Worm (Caenorhabditis elegans) whole organism, L3 larva: ENCODE results near the gene spp-22.

ENCODE experiments used
- R02D3.7 ChIP-seq: fragments of 150-350 bp; optimal IDR thresholded peaks from 2 replicates; lab custom pipeline; 2014; ENCODE audit warnings: missing biosample characterization, missing genetic modification characterization
- ZK546.5 ChIP-seq: sonication (generic microtip); optimal IDR thresholded peaks from 2 replicates; lab custom pipeline; 2017; ENCODE audit warnings: missing biosample characterization, missing genetic modification characterization
- aly-2 ChIP-seq: fragments of 150-350 bp; optimal IDR thresholded peaks from 2 replicates; lab custom pipeline; 2014; ENCODE audit warnings: missing biosample characterization, missing genetic modification characterization
- ama-1 ChIP-seq: fragments of 150-350 bp; optimal IDR thresholded peaks from 2 replicates; lab custom pipeline; 2018
- ceh-28 ChIP-seq: fragments of 150-350 bp; optimal IDR thresholded peaks from 2 replicates; lab custom pipeline; 2014; ENCODE audit warnings: missing biosample characterization, missing genetic modification reagents, missing genetic modification characterization
- ceh-82 ChIP-seq: fragments of 150-350 bp; optimal IDR thresholded peaks from 2 replicates; lab custom pipeline; 2014; ENCODE audit warnings: missing biosample characterization, missing genetic modification characterization
- ceh-9 ChIP-seq: sonication (generic microtip); optimal IDR thresholded peaks from 2 replicates; lab custom pipeline; 2018; ENCODE audit warnings: missing biosample characterization, missing genetic modification characterization
- daf-12 ChIP-seq: fragments of 150-350 bp; optimal IDR thresholded peaks from 2 replicates; lab custom pipeline; 2014; ENCODE audit warnings: missing biosample characterization, missing genetic modification reagents, missing genetic modification characterization
- egl-5 ChIP-seq: fragments of 150-350 bp; optimal IDR thresholded peaks from 2 replicates; lab custom pipeline; 2017; ENCODE audit warnings: missing biosample characterization, missing genetic modification reagents, missing genetic modification characterization, inconsistent platforms
- elt-1 ChIP-seq: fragments of 150-350 bp; optimal IDR thresholded peaks from 2 replicates; lab custom pipeline; 2014; ENCODE audit warnings: missing biosample characterization, missing genetic modification characterization
- elt-2 ChIP-seq: sonication (generic microtip); optimal IDR thresholded peaks from 2 replicates; lab custom pipeline; 2016; ENCODE audit warnings: missing genetic modification reagents, mild to moderate bottlenecking, missing genetic modification characterization, missing compliant biosample characterization
- elt-3 ChIP-seq, 3 experiments: fragments of 150-350 bp in 1 of 3; sonication (generic microtip) in 2 of 3; optimal IDR thresholded peaks; 2 replicates in 2 of 3; 4 replicates in 1 of 3; lab custom pipeline; 2014 to 2017; ENCODE audit warnings: missing biosample characterization in 3 of 3, missing genetic modification characterization in 3 of 3
- eor-1 ChIP-seq, 2 experiments: fragments of 150-350 bp; optimal IDR thresholded peaks; 2 replicates each; lab custom pipeline; 2014 to 2018; ENCODE audit warnings: missing biosample characterization in 2 of 2, missing genetic modification characterization in 2 of 2
- fkh-2 ChIP-seq: fragments of 150-350 bp; optimal IDR thresholded peaks from 2 replicates; lab custom pipeline; 2014; ENCODE audit warnings: missing biosample characterization, missing genetic modification reagents, missing genetic modification characterization
- fos-1 ChIP-seq: fragments of 150-350 bp; optimal IDR thresholded peaks from 2 replicates; lab custom pipeline; 2014; ENCODE audit warnings: missing biosample characterization, missing genetic modification characterization
- hmg-11 ChIP-seq: sonication (generic microtip); optimal IDR thresholded peaks from 2 replicates; lab custom pipeline; 2016; ENCODE audit warnings: missing genetic modification characterization, missing compliant biosample characterization
- jun-1 ChIP-seq: fragments of 150-350 bp; optimal IDR thresholded peaks from 2 replicates; lab custom pipeline; 2014; ENCODE audit warnings: missing biosample characterization, missing genetic modification reagents, missing genetic modification characterization
- lin-15B ChIP-seq: fragments of 150-350 bp; optimal IDR thresholded peaks from 2 replicates; lab custom pipeline; 2014; ENCODE audit warnings: missing biosample characterization, missing genetic modification characterization
- lin-39 ChIP-seq: fragments of 150-350 bp; optimal IDR thresholded peaks from 2 replicates; lab custom pipeline; 2018; ENCODE audit warnings: missing biosample characterization, missing genetic modification reagents, missing genetic modification characterization
- lsy-12 ChIP-seq: sonication (generic microtip); optimal IDR thresholded peaks from 2 replicates; lab custom pipeline; 2016; ENCODE audit warnings: mild to moderate bottlenecking, missing genetic modification characterization, missing compliant biosample characterization
- mml-1 ChIP-seq: fragments of 150-350 bp; sonication (generic microtip); optimal IDR thresholded peaks from 3 replicates; lab custom pipeline; 2014; ENCODE audit warnings: missing biosample characterization, missing genetic modification characterization
- nfya-1 ChIP-seq: sonication (generic microtip); optimal IDR thresholded peaks from 2 replicates; lab custom pipeline; 2017; ENCODE audit warnings: missing genetic modification characterization, mild to moderate bottlenecking, missing compliant biosample characterization, antibody characterized with exemption, moderate library complexity; ENCODE audit not compliant: insufficient read depth
- nhr-11 ChIP-seq: fragments of 150-350 bp; optimal IDR thresholded peaks from 2 replicates; lab custom pipeline; 2014; ENCODE audit warnings: missing biosample characterization, missing genetic modification characterization
- nhr-23 ChIP-seq: fragments of 150-350 bp; optimal IDR thresholded peaks from 2 replicates; lab custom pipeline; 2014; ENCODE audit warnings: missing biosample characterization, missing genetic modification reagents, missing genetic modification characterization
- nhr-28 ChIP-seq: fragments of 150-350 bp; optimal IDR thresholded peaks from 2 replicates; lab custom pipeline; 2014; ENCODE audit warnings: missing biosample characterization, missing genetic modification characterization
- nhr-43 ChIP-seq: sonication (generic microtip); optimal IDR thresholded peaks from 2 replicates; lab custom pipeline; 2016; ENCODE audit warnings: mild to moderate bottlenecking, missing genetic modification characterization, missing compliant biosample characterization; ENCODE audit not compliant: poor library complexity, severe bottlenecking
- nhr-67 ChIP-seq: fragments of 150-350 bp; optimal IDR thresholded peaks from 2 replicates; lab custom pipeline; 2014; ENCODE audit warnings: missing biosample characterization, missing genetic modification characterization
- nhr-76 ChIP-seq: fragments of 150-350 bp; sonication (generic microtip); optimal IDR thresholded peaks from 5 replicates; lab custom pipeline; 2014; ENCODE audit warnings: missing biosample characterization, missing genetic modification characterization
- nhr-77 ChIP-seq: fragments of 150-350 bp; optimal IDR thresholded peaks from 2 replicates; lab custom pipeline; 2014; ENCODE audit warnings: missing biosample characterization, missing genetic modification characterization
- pha-4 ChIP-seq: fragments of 150-350 bp; optimal IDR thresholded peaks from 2 replicates; lab custom pipeline; 2014; ENCODE audit warnings: missing biosample characterization, missing genetic modification reagents, missing genetic modification characterization
- pqm-1 ChIP-seq: fragments of 150-350 bp; optimal IDR thresholded peaks from 2 replicates; lab custom pipeline; 2017; ENCODE audit warnings: missing biosample characterization, missing genetic modification characterization, inconsistent platforms
- skn-1 ChIP-seq: fragments of 150-350 bp; optimal IDR thresholded peaks from 2 replicates; lab custom pipeline; 2014; ENCODE audit warnings: missing biosample characterization, missing genetic modification characterization
- snpc-4 ChIP-seq: fragments of 150-350 bp; optimal IDR thresholded peaks from 2 replicates; lab custom pipeline; 2014; ENCODE audit warnings: missing biosample characterization, missing genetic modification characterization
- tbx-2 ChIP-seq: sonication (generic microtip); optimal IDR thresholded peaks from 2 replicates; lab custom pipeline; 2016; ENCODE audit warnings: mild to moderate bottlenecking, missing genetic modification characterization, missing compliant biosample characterization
- unc-39 ChIP-seq: sonication (generic microtip); optimal IDR thresholded peaks from 4 replicates; lab custom pipeline; 2017; ENCODE audit warnings: missing biosample characterization, missing genetic modification characterization
- unc-62 ChIP-seq: fragments of 150-350 bp; sonication (generic microtip); optimal IDR thresholded peaks from 4 replicates; lab custom pipeline; 2014; ENCODE audit warnings: missing biosample characterization, missing genetic modification reagents, missing genetic modification characterization
- zag-1 ChIP-seq: fragments of 150-350 bp; optimal IDR thresholded peaks from 2 replicates; lab custom pipeline; 2014; ENCODE audit warnings: missing biosample characterization, missing genetic modification characterization
- ztf-4 ChIP-seq: fragments of 150-350 bp; optimal IDR thresholded peaks from 2 replicates; lab custom pipeline; 2014; ENCODE audit warnings: missing biosample characterization, missing genetic modification characterization

spp-22 gene

DNA sequence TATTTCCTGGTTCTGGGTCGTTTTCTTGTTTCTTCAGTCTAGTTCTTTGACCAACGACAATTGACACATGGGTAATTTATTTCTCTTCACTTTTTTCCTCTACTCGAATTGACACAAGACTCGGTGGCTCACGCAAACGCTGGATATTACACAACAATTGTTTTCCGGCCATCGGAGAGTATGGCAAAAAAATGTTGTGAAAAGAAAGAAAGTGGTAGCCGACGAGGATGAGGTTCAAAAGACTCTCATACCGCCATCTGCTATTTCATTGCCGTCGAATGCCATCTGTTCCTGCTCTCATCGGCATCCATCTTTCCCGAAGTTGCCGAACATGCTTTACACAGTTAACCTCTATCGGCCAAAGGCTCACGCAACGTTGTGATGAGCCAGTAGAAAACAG, 25.2 kb downstream of the spp-22 start:
- TF ChIP-seq nhr-77 (tag; lab: Kevin White, UChicago) (no peak), ceh-82 (no peak), fos-1 (tag; lab: Kevin White, UChicago) (no peak), ceh-28 (tag; lab: Kevin White, UChicago) (no peak), nhr-43 (tag; lab: Kevin White, UChicago) (no peak), nhr-67 (no peak), R02D3.7 (tag; lab: Kevin White, UChicago) (no peak), skn-1 (tag; lab: Kevin White, UChicago) (no peak), elt-1 (no peak), zag-1 (tag; lab: Kevin White, UChicago) (no peak), tbx-2 (no peak), daf-12 (no peak), snpc-4 (tag; lab: Kevin White, UChicago) (no peak), ama-1 (lab: Kevin White, UChicago) (no peak), elt-3 (tag; optimal IDR thresholded peaks at IDR 0.05; lab: Kevin White, UChicago) (no peak), lin-39 (tag; lab: Kevin White, UChicago) (peak; percentile 59), jun-1 (tag; lab: Kevin White, UChicago) (no peak), unc-62 (GFP tag; lab: Kevin White, UChicago) (no peak), nhr-76 (tag; lab: Kevin White, UChicago) (no peak), nhr-11 (peak; percentile 29), mml-1 (no peak), hmg-11 (tag; lab: Kevin White, UChicago) (no peak), egl-5 (peak; percentile 27), unc-39 (no peak), eor-1 (tag; optimal IDR thresholded peaks at IDR 0.05; lab: Kevin White, UChicago) (no peak), nhr-28 (tag; lab: Kevin White, UChicago) (no peak), pha-4 (no peak), lin-15B (tag; lab: Kevin White, UChicago) (no peak), fkh-2 (tag; lab: Kevin White, UChicago) (no peak), nhr-23 (tag; lab: Kevin White, UChicago) (no peak), ceh-9 (tag; lab: Kevin White, UChicago) (no peak), elt-2 (tag; lab: Kevin White, UChicago) (no peak), nfya-1 (tag; lab: Kevin White, UChicago) (peak; percentile 27), lsy-12 (tag; lab: Kevin White, UChicago) (no peak), ZK546.5 (tag; lab: Kevin White, UChicago) (no peak)
- TF ChIP-seq, all 47 proteins: peak for 4

- TF ChIP-seq elt-2 (tag; lab: Kevin White, UChicago), result peak; percentile 18
- TF ChIP-seq aly-2 (tag; lab: Kevin White, UChicago), result no peak
Observed at ce11 chrX:7238562-7238961, 27.1 kb downstream of the spp-22 start, which contains the start of gene F46H5.3. TSS of gene F46H5.3 (minus strand) at chrX:7238662.

ce11 chrX:7242119-7242518, 30.6 kb downstream of the spp-22 start:
- TF ChIP-seq elt-2 (tag; lab: Kevin White, UChicago) (no peak), nhr-23 (tag; lab: Kevin White, UChicago) (peak; percentile 24), nhr-43 (tag; lab: Kevin White, UChicago) (peak; percentile 46), unc-39 (no peak), lsy-12 (tag; lab: Kevin White, UChicago) (no peak), ztf-4 (tag; lab: Kevin White, UChicago) (no peak), ceh-9 (tag; lab: Kevin White, UChicago) (no peak), nhr-76 (tag; lab: Kevin White, UChicago) (no peak), eor-1 (tag; optimal IDR thresholded peaks at IDR 0.05; lab: Kevin White, UChicago) (no peak), fos-1 (tag; lab: Kevin White, UChicago) (no peak), elt-3 (tag; optimal IDR thresholded peaks at IDR 0.05; lab: Kevin White, UChicago) (no peak)

DNA sequence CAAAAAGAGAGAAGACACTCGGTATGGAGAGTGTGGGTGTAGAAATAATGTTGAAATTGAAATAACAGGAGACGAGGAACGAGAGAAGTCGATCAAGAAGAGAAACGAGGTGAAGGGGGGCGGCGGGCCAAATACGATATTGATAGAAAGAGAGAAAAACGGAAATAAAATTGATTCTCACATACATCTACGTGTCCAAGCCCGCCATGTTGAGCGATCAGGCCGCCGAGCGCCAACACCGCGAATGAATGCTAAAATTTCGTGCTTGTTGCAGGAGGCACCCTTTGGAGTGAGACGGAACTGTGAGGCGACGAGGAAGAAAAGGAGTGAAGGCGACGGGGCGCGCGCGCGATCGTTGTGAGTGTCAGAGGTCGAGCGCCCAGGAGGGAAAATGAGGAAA, 31.4 kb downstream of the spp-22 start, which contains the start of gene F46H5.7:
F46H5.7 (minus strand) TSS at position 106 of the 400 bp plus-strand sequence.
- TF ChIP-seq elt-2 (tag; lab: Kevin White, UChicago) (peak; percentile 63), ama-1 (lab: Kevin White, UChicago) (no peak), pqm-1 (tag; lab: Kevin White, UChicago) (peak; percentile 24)
